Fruit fly (Drosophila melanogaster) whole organism, embryonic: ENCODE data around the gene CG14866.

Experiments
- ATbp ChIP-seq: fragments of 200-800 bp; sonication (Bioruptor generic); optimal IDR thresholded peaks from 2 replicates; lab custom pipeline; 2017; ENCODE audit warnings: missing biosample characterization, mild to moderate bottlenecking, missing genetic modification characterization, missing genetic modification reagents
- Antp ChIP-seq: fragments of 200-800 bp; sonication (Bioruptor generic); optimal IDR thresholded peaks from 3 replicates; lab custom pipeline; 2016; ENCODE audit warnings: missing biosample characterization, missing genetic modification characterization
- Atf-2 ChIP-seq: fragments of 200-800 bp; sonication (Bioruptor generic); optimal IDR thresholded peaks from 2 replicates; lab custom pipeline; 2016; ENCODE audit warnings: missing biosample characterization, missing genetic modification characterization
- Awh ChIP-seq: fragments of 200-800 bp; sonication (Bioruptor generic); IDR thresholded peaks from 2 replicates; pipeline ENCODE4, ENCODE4 v1.3.6; 2022; ENCODE audit warnings: missing biosample characterization, missing genetic modification characterization
- CG1024 ChIP-seq: fragments of 200-800 bp; sonication (Bioruptor generic); IDR thresholded peaks from 2 replicates; pipeline ENCODE4 v1.3.6; 2022; ENCODE audit warnings: missing biosample characterization, missing genetic modification characterization
- CG10431 ChIP-seq: fragments of 200-800 bp; sonication (Bioruptor generic); optimal IDR thresholded peaks from 3 replicates; lab custom pipeline; 2018; ENCODE audit warnings: missing biosample characterization, mild to moderate bottlenecking, missing genetic modification characterization
- CG12744 ChIP-seq: fragments of 200-800 bp; sonication (Bioruptor generic); optimal IDR thresholded peaks from 2 replicates; lab custom pipeline; 2016; ENCODE audit warnings: missing biosample characterization, missing genetic modification characterization
- CG12769 ChIP-seq: fragments of 200-800 bp; sonication (Bioruptor generic); optimal IDR thresholded peaks from 2 replicates; lab custom pipeline; 2019; ENCODE audit warnings: missing biosample characterization, mild to moderate bottlenecking, missing genetic modification characterization, moderate library complexity
- CG13287 ChIP-seq: fragments of 200-800 bp; sonication (Bioruptor generic); IDR thresholded peaks from 2 replicates; pipeline ENCODE4 v1.3.6; 2022; ENCODE audit warnings: missing biosample characterization, missing genetic modification characterization; ENCODE audit not compliant: partially characterized antibody
- CG14667 ChIP-seq: fragments of 200-800 bp; sonication (Bioruptor generic); IDR thresholded peaks from 2 replicates; pipeline ENCODE4 v1.3.6; 2022; ENCODE audit warnings: missing biosample characterization, missing genetic modification characterization
- CG14860 ChIP-seq: fragments of 200-800 bp; sonication (Bioruptor generic); IDR thresholded peaks from 3 replicates; pipeline ENCODE4 v1.3.6; 2022; ENCODE audit warnings: missing biosample characterization, missing genetic modification characterization; ENCODE audit not compliant: partially characterized antibody
- CG15514 ChIP-seq: fragments of 200-800 bp; sonication (Bioruptor generic); optimal IDR thresholded peaks from 3 replicates; lab custom pipeline; 2017; ENCODE audit warnings: missing biosample characterization, missing genetic modification characterization, mild to moderate bottlenecking, moderate library complexity, missing genetic modification reagents
- CG17328 ChIP-seq: fragments of 200-800 bp; sonication (Bioruptor generic); IDR thresholded peaks from 2 replicates; pipeline ENCODE4 v1.3.6; 2022; ENCODE audit warnings: missing biosample characterization, missing genetic modification characterization
- CG18764 ChIP-seq: fragments of 200-800 bp; sonication (Bioruptor generic); optimal IDR thresholded peaks from 3 replicates; lab custom pipeline; 2016; ENCODE audit warnings: missing biosample characterization, missing genetic modification characterization
- CG2120 ChIP-seq: fragments of 200-800 bp; sonication (Bioruptor generic); optimal IDR thresholded peaks from 3 replicates; lab custom pipeline; 2016; ENCODE audit warnings: missing biosample characterization, missing genetic modification characterization
- CG2199 ChIP-seq: fragments of 200-800 bp; sonication (Bioruptor generic); IDR thresholded peaks from 3 replicates; pipeline ENCODE4 v1.3.6; 2022; ENCODE audit warnings: missing biosample characterization, missing genetic modification characterization
- CG32532 ChIP-seq: fragments of 200-800 bp; sonication (Bioruptor generic); IDR thresholded peaks from 2 replicates; pipeline ENCODE4 v1.3.6; 2022; ENCODE audit warnings: missing biosample characterization, missing genetic modification characterization
- CG4617 ChIP-seq: fragments of 200-800 bp; sonication (Bioruptor generic); optimal IDR thresholded peaks from 3 replicates; lab custom pipeline; 2016; ENCODE audit warnings: missing biosample characterization, missing genetic modification characterization, borderline replicate concordance
- CG6765 ChIP-seq: fragments of 200-800 bp; sonication (Bioruptor generic); optimal IDR thresholded peaks from 3 replicates; lab custom pipeline; 2017; ENCODE audit warnings: missing biosample characterization, mild to moderate bottlenecking, missing genetic modification characterization
- CG7786 ChIP-seq: fragments of 200-800 bp; sonication (Bioruptor generic); optimal IDR thresholded peaks from 2 replicates; lab custom pipeline; 2016; ENCODE audit warnings: missing biosample characterization, missing genetic modification characterization
- CG8478 ChIP-seq: fragments of >200 bp; optimal IDR thresholded peaks from 2 replicates; lab custom pipeline; 2018
- CG9876 ChIP-seq: fragments of 200-800 bp; sonication (Bioruptor generic); optimal IDR thresholded peaks from 2 replicates; lab custom pipeline; 2016; ENCODE audit warnings: missing biosample characterization, missing genetic modification characterization
- Chrac-16 ChIP-seq: fragments of 200-800 bp; sonication (Bioruptor generic); optimal IDR thresholded peaks from 3 replicates; lab custom pipeline; 2016; ENCODE audit warnings: missing biosample characterization, missing genetic modification characterization
- CkIIα-i1 ChIP-seq: fragments of 200-800 bp; sonication (Bioruptor generic); IDR thresholded peaks from 2 replicates; pipeline ENCODE4 v1.3.6; 2022; ENCODE audit warnings: missing biosample characterization, missing genetic modification characterization
- Doc3 ChIP-seq: fragments of 200-800 bp; sonication (Bioruptor generic); IDR thresholded peaks from 3 replicates; pipeline ENCODE4 v1.3.6; 2022; ENCODE audit warnings: missing biosample characterization, missing genetic modification characterization; ENCODE audit not compliant: partially characterized antibody
- Dp ChIP-seq: fragments of 200-800 bp; sonication (Bioruptor generic); optimal IDR thresholded peaks from 2 replicates; lab custom pipeline; 2018; ENCODE audit warnings: missing biosample characterization, mild to moderate bottlenecking, missing genetic modification characterization, moderate library complexity
- Ets97D ChIP-seq: fragments of 200-800 bp; sonication (Bioruptor generic); optimal IDR thresholded peaks from 3 replicates; lab custom pipeline; 2016; ENCODE audit warnings: missing biosample characterization, missing genetic modification characterization
- Fer3 ChIP-seq: fragments of 200-800 bp; sonication (Bioruptor generic); optimal IDR thresholded peaks from 2 replicates; lab custom pipeline; 2018; ENCODE audit warnings: missing biosample characterization, mild to moderate bottlenecking, missing genetic modification characterization, moderate library complexity
- Kr ChIP-seq: fragments of 200-800 bp; sonication (Bioruptor generic); optimal IDR thresholded peaks from 2 replicates; lab custom pipeline; 2017; ENCODE audit warnings: missing biosample characterization, mild to moderate bottlenecking, missing genetic modification characterization
- Max ChIP-seq: fragments of 200-800 bp; sonication (Bioruptor generic); optimal IDR thresholded peaks from 2 replicates; lab custom pipeline; 2016; ENCODE audit warnings: missing biosample characterization, mild to moderate bottlenecking, missing genetic modification characterization
- Nf-YC ChIP-seq: fragments of 200-800 bp; optimal IDR thresholded peaks from 3 replicates; lab custom pipeline; 2019; ENCODE audit warnings: missing biosample characterization, mild to moderate bottlenecking, missing genetic modification characterization, moderate library complexity
- Oli ChIP-seq: fragments of 200-800 bp; sonication (Bioruptor generic); optimal IDR thresholded peaks from 2 replicates; lab custom pipeline; 2018; ENCODE audit warnings: missing biosample characterization, mild to moderate bottlenecking, missing genetic modification characterization, moderate library complexity
- Opbp ChIP-seq: fragments of 200-800 bp; sonication (Bioruptor generic); IDR thresholded peaks from 3 replicates; pipeline ENCODE4 v1.3.6; 2022; ENCODE audit warnings: missing biosample characterization, missing genetic modification characterization; ENCODE audit not compliant: partially characterized antibody
- amos ChIP-seq: fragments of 200-800 bp; sonication (Bioruptor generic); IDR thresholded peaks from 2 replicates; pipeline ENCODE4 v1.3.6; 2022; ENCODE audit warnings: missing biosample characterization, missing genetic modification characterization; ENCODE audit not compliant: partially characterized antibody
- cad ChIP-seq: fragments of >200 bp; optimal IDR thresholded peaks from 2 replicates; lab custom pipeline; 2017; ENCODE audit warnings: missing biosample characterization, missing genetic modification characterization
- cato ChIP-seq: fragments of 200-800 bp; sonication (Bioruptor generic); optimal IDR thresholded peaks from 2 replicates; lab custom pipeline; 2016; ENCODE audit warnings: missing biosample characterization, missing genetic modification characterization, borderline replicate concordance
- ci ChIP-seq: fragments of 200-800 bp; sonication (Bioruptor generic); IDR thresholded peaks from 3 replicates; pipeline ENCODE4 v1.3.6; 2022; ENCODE audit warnings: missing biosample characterization, missing genetic modification characterization
- crp ChIP-seq, 2 experiments: fragments of 200-800 bp; sonication (Bioruptor generic); optimal IDR thresholded peaks; 2 replicates in 1 of 2; 3 replicates in 1 of 2; lab custom pipeline; 2017; ENCODE audit warnings: missing biosample characterization in 2 of 2, missing genetic modification characterization in 2 of 2, mild to moderate bottlenecking in 1 of 2, moderate library complexity in 1 of 2
- dimm ChIP-seq: fragments of 200-800 bp; sonication (Bioruptor generic); IDR thresholded peaks from 2 replicates; pipeline ENCODE4 v1.3.6; 2022; ENCODE audit warnings: missing biosample characterization, missing genetic modification characterization
- esg ChIP-seq: fragments of 200-800 bp; sonication (Bioruptor generic); conservative IDR thresholded peaks from 2 replicates; pipeline ENCODE4 v1.3.6; 2022; ENCODE audit warnings: missing biosample characterization, missing genetic modification characterization
- eyg ChIP-seq: fragments of 200-800 bp; sonication (Bioruptor generic); optimal IDR thresholded peaks from 3 replicates; lab custom pipeline; 2016; ENCODE audit warnings: missing biosample characterization, missing genetic modification characterization
- gro ChIP-seq: fragments of 200-800 bp; sonication (Bioruptor generic); optimal IDR thresholded peaks from 2 replicates; lab custom pipeline; 2016; ENCODE audit warnings: missing biosample characterization, missing genetic modification characterization
- hbn ChIP-seq: fragments of 200-800 bp; sonication (Bioruptor generic); IDR thresholded peaks from 2 replicates; pipeline ENCODE4 v1.3.6; 2022; ENCODE audit warnings: missing biosample characterization, missing genetic modification characterization; ENCODE audit not compliant: partially characterized antibody
- lilli ChIP-seq: fragments of 200-800 bp; sonication (Bioruptor generic); optimal IDR thresholded peaks from 3 replicates; lab custom pipeline; 2016; ENCODE audit warnings: missing biosample characterization, missing genetic modification characterization
- odd ChIP-seq: fragments of 200-800 bp; sonication (Bioruptor generic); optimal IDR thresholded peaks from 2 replicates; lab custom pipeline; 2017; ENCODE audit warnings: missing biosample characterization, mild to moderate bottlenecking, missing genetic modification characterization
- p53 ChIP-seq: fragments of 200-800 bp; sonication (Bioruptor generic); optimal IDR thresholded peaks from 2 replicates; lab custom pipeline; 2016; ENCODE audit warnings: missing biosample characterization, missing genetic modification characterization
- phol ChIP-seq: fragments of 200-800 bp; sonication (Bioruptor generic); optimal IDR thresholded peaks from 3 replicates; lab custom pipeline; 2018; ENCODE audit warnings: missing biosample characterization, mild to moderate bottlenecking, missing genetic modification characterization, moderate library complexity
- pita ChIP-seq: fragments of 200-800 bp; sonication (Bioruptor generic); optimal IDR thresholded peaks from 2 replicates; lab custom pipeline; 2017; ENCODE audit warnings: missing biosample characterization, mild to moderate bottlenecking, missing genetic modification characterization
- pzg ChIP-seq: fragments of 200-800 bp; sonication (Bioruptor generic); optimal IDR thresholded peaks from 3 replicates; lab custom pipeline; 2018; ENCODE audit warnings: missing biosample characterization, mild to moderate bottlenecking, missing genetic modification characterization, moderate library complexity
- sens ChIP-seq: fragments of 200-800 bp; sonication (Bioruptor generic); peaks from one replicate; lab custom pipeline; 2016; ENCODE audit warnings: missing biosample characterization, missing genetic modification characterization
- sug ChIP-seq: fragments of 200-800 bp; optimal IDR thresholded peaks from 2 replicates; lab custom pipeline; 2019; ENCODE audit warnings: missing biosample characterization, mild to moderate bottlenecking, missing genetic modification characterization, moderate library complexity
- tin ChIP-seq: fragments of 200-800 bp; sonication (Bioruptor generic); optimal IDR thresholded peaks from 3 replicates; lab custom pipeline; 2016; ENCODE audit warnings: missing biosample characterization, missing genetic modification characterization
- zfh2 ChIP-seq: fragments of 200-800 bp; sonication (Bioruptor generic); optimal IDR thresholded peaks from 2 replicates; lab custom pipeline; 2016; ENCODE audit warnings: missing biosample characterization, missing genetic modification characterization

Gene CG14866

DNA sequence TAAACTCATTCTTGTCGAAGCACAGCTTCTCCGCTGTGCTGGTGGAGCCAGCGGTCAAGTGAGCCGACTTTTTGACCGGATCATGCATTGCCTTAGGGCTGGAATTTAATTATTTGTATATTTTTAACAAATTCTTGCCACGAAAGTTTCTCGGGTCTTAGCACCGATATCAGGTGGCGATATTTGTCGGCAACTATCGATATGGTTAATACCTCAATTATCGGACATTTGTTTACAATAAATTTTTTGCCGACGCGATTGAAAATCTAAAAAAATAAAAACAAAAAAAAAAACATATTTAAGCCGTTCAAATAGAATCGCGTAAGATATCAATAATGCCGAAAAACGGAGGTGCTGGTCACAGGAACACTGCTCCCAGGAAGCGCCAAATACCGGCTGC is 45.2 kb downstream of the CG14866 start, which contains the start of the genes Cog2 and Trax (continued):
- TF ChIP-seq CkIIα-i1 (GFP tag; lab: Robert Waterston, UW) (no peak), Atf-2 (GFP tag; lab: Kevin White, UChicago) (no peak), Antp (no peak), cad (no peak), pita (GFP tag; lab: Kevin White, UChicago) (no peak), CG2199 (GFP tag; lab: Robert Waterston, UW) (no peak), p53 (GFP tag; lab: Kevin White, UChicago) (no peak), esg (no peak), CG10431 (GFP tag; lab: Kevin White, UChicago) (no peak), pzg (peak; percentile 36), Dp (peak; percentile 18), amos (peak; percentile 82), CG1024 (GFP tag; lab: Robert Waterston, UW) (no peak), sug (tag; lab: Kevin White, UChicago) (no peak), CG32532 (GFP tag; lab: Robert Waterston, UW) (no peak), zfh2 (GFP tag; lab: Kevin White, UChicago) (no peak), CG6765 (GFP tag; lab: Kevin White, UChicago) (no peak), odd (no peak), CG17328 (GFP tag; lab: Robert Waterston, UW) (no peak), gro (no peak), CG9876 (no peak), CG14667 (GFP tag; lab: Robert Waterston, UW) (no peak), Ets97D (no peak), Oli (tag; lab: Kevin White, UChicago) (no peak), CG4617 (GFP tag; lab: Kevin White, UChicago) (peak; percentile 49), cato (no peak), Awh (GFP tag; lab: Robert Waterston, UW) (no peak), CG8478 (lab: Kevin White, UChicago) (no peak), ci (GFP tag; lab: Robert Waterston, UW) (no peak), CG7786 (GFP tag; lab: Kevin White, UChicago) (no peak), ATbp (no peak), dimm (GFP tag; lab: Robert Waterston, UW) (no peak), eyg (GFP tag; lab: Kevin White, UChicago) (no peak)

DNA sequence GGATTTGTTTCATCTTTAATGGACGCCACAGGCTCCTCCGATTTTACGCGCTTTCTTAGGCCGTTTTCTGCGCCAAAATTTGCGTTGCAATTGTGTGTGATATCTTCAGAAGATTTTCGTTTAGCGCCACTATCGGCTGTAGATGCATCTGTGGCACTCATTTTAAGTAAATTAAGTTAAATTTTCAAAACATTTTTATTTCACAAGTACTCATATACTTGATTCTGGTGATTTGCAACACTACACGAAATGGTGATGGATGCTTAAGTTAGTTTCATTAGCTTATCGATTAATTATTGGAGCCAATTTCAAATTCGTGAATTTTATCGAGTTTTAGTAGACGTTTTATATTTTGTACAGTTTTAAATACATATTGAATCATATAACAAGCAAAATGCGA is 47.3 kb downstream of the CG14866 start, which contains the start of gene CG6171:
TSS of gene CG6171 (minus strand) at position 250 of the 400 bp plus-strand sequence.
- TF ChIP-seq Kr (GFP tag; lab: Kevin White, UChicago): no peak
- no peak for TF ChIP-seq eyg (GFP tag; lab: Kevin White, UChicago)
- TF ChIP-seq lilli (GFP tag; lab: Kevin White, UChicago): peak; percentile 28
- peak; percentile 44 for TF ChIP-seq CG2120 (GFP tag; lab: Kevin White, UChicago)
- no peak for TF ChIP-seq tin (GFP tag; lab: Kevin White, UChicago)
- TF ChIP-seq Nf-YC: no peak
- peak; percentile 41 for TF ChIP-seq phol (tag; lab: Kevin White, UChicago)
- peak; percentile 75 for TF ChIP-seq CG13287
- TF ChIP-seq Max: no peak
- TF ChIP-seq crp (GFP tag; optimal IDR thresholded peaks at IDR 0.05; lab: Kevin White, UChicago): peak in 1 of 2 experiments; percentile 15
- TF ChIP-seq hbn (GFP tag; lab: Robert Waterston, UW): peak; percentile 44; the same call in 1 of the 2 replicates
- no peak for TF ChIP-seq Chrac-16 (GFP tag; lab: Kevin White, UChicago)
- no peak for TF ChIP-seq CG12769 (tag; lab: Kevin White, UChicago)
- no peak for TF ChIP-seq Fer3 (tag; lab: Kevin White, UChicago)
- peak; percentile 18 for TF ChIP-seq CG15514 (GFP tag; lab: Kevin White, UChicago)
- TF ChIP-seq CG12744 (GFP tag; lab: Kevin White, UChicago): no peak
- no peak for TF ChIP-seq CG18764 (GFP tag; lab: Kevin White, UChicago)
- TF ChIP-seq Doc3 (GFP tag; lab: Robert Waterston, UW): 0 out of 3 replicates have a peak, but pooled peaks have one; percentile 17
- TF ChIP-seq CG14860 (GFP tag; lab: Robert Waterston, UW): peak; percentile 48; the same call in 1 of the 3 replicates
- peak; percentile 80 for TF ChIP-seq sens (GFP tag; lab: Kevin White, UChicago)
- TF ChIP-seq Opbp (GFP tag; lab: Robert Waterston, UW): peak; percentile 43; the same call in 1 of the 3 replicates
- peak; percentile 82 for TF ChIP-seq Dp
